Worm (Caenorhabditis elegans) whole organism, L3 larva: ENCODE measurements around the gene mtx-2.

ENCODE experiments used
- ama-1 ChIP-seq: fragments of 150-350 bp; optimal IDR thresholded peaks from 2 replicates; lab custom pipeline; 2018
- ceh-28 ChIP-seq: fragments of 150-350 bp; optimal IDR thresholded peaks from 2 replicates; lab custom pipeline; 2014; ENCODE audit warnings: missing biosample characterization, missing genetic modification reagents, missing genetic modification characterization
- elt-3 ChIP-seq, 3 experiments: fragments of 150-350 bp in 1 of 3; sonication (generic microtip) in 2 of 3; optimal IDR thresholded peaks; 2 replicates in 2 of 3; 4 replicates in 1 of 3; lab custom pipeline; 2014 to 2017; ENCODE audit warnings: missing biosample characterization in 3 of 3, missing genetic modification characterization in 3 of 3
- pha-4 ChIP-seq: fragments of 150-350 bp; optimal IDR thresholded peaks from 2 replicates; lab custom pipeline; 2014; ENCODE audit warnings: missing biosample characterization, missing genetic modification reagents, missing genetic modification characterization
- pqm-1 ChIP-seq: fragments of 150-350 bp; optimal IDR thresholded peaks from 2 replicates; lab custom pipeline; 2017; ENCODE audit warnings: missing biosample characterization, missing genetic modification characterization, inconsistent platforms

DNA sequence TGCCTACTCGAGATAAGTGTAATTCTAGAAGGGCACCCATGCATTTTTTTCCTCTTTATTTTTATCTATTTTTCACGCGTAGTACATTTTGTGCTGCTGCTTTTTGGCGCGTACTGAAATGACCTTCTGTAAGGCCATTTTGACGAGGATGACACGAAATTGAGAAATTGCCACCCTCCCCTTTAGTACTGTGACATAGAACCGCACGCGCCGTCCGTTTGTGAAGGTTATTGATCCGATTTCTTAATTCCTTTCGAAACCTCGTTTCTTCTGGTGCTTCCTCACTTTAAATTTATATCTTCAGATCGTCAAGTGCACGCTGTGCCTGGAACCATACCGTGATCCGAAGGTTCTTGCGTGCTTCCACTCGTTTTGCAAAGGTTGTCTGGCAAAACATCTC, 32.3 kb downstream of the mtx-2 start:
- TF ChIP-seq elt-3 (tag; optimal IDR thresholded peaks at IDR 0.05; lab: Kevin White, UChicago) (no peak), ceh-28 (tag; lab: Kevin White, UChicago) (no peak), pha-4 (tag; lab: Kevin White, UChicago) (no peak), ama-1 (lab: Kevin White, UChicago) (no peak), pqm-1 (tag; lab: Kevin White, UChicago) (no peak)
